Worm (Caenorhabditis elegans) whole organism, young adult: ENCODE results near the gene EEED8.3.

Source experiments
- B0336.3 ChIP-seq: fragments of 200-800 bp; sonication (Bioruptor generic); IDR thresholded peaks from 2 replicates; pipeline ENCODE4 v1.3.6; 2022; ENCODE audit warnings: missing genetic modification characterization, missing compliant biosample characterization
- C06A6.2 ChIP-seq: fragments of 200-800 bp; sonication (Bioruptor generic); conservative IDR thresholded peaks from 2 replicates; pipeline ENCODE4 v1.3.6; 2022; ENCODE audit warnings: missing genetic modification characterization, missing compliant biosample characterization
- F22D6.2 ChIP-seq: sonication (generic microtip); optimal IDR thresholded peaks from 2 replicates; lab custom pipeline; 2016; ENCODE audit warnings: mild to moderate bottlenecking, missing genetic modification characterization, missing compliant biosample characterization
- F23B12.7 ChIP-seq: sonication (generic microtip); optimal IDR thresholded peaks from 2 replicates; lab custom pipeline; 2017; ENCODE audit warnings: missing genetic modification characterization, mild to moderate bottlenecking, missing compliant biosample characterization, antibody characterized with exemption, moderate library complexity; ENCODE audit not compliant: insufficient read depth
- F33H1.4 ChIP-seq: fragments of 200-800 bp; sonication (Bioruptor generic); IDR thresholded peaks from 2 replicates; pipeline ENCODE4 v1.3.6; 2022; ENCODE audit warnings: missing genetic modification reagents, missing genetic modification characterization, missing compliant biosample characterization
- F57C9.4 ChIP-seq: sonication (generic microtip); optimal IDR thresholded peaks from 2 replicates; lab custom pipeline; 2017; ENCODE audit warnings: mild to moderate bottlenecking, missing genetic modification characterization, missing compliant biosample characterization
- K11D2.4 ChIP-seq: fragments of 200-800 bp; sonication (Bioruptor generic); IDR thresholded peaks from 2 replicates; pipeline ENCODE4 v1.3.6; 2022; ENCODE audit warnings: missing genetic modification reagents, missing genetic modification characterization, missing compliant biosample characterization
- Y53G8AR.9 ChIP-seq: fragments of 200-800 bp; sonication (Bioruptor generic); conservative IDR thresholded peaks from 2 replicates; pipeline ENCODE4 v1.3.6; 2022; ENCODE audit warnings: missing genetic modification reagents, missing genetic modification characterization, missing compliant biosample characterization
- Y95B8A.8 ChIP-seq: fragments of 200-800 bp; sonication (Bioruptor generic); IDR thresholded peaks from 2 replicates; pipeline ENCODE4 v1.3.6; 2022; ENCODE audit warnings: missing genetic modification reagents, missing genetic modification characterization, missing compliant biosample characterization
- ZK185.1 ChIP-seq: sonication (generic microtip); optimal IDR thresholded peaks from 2 replicates; lab custom pipeline; 2016; ENCODE audit warnings: mild to moderate bottlenecking, missing genetic modification characterization, missing compliant biosample characterization; ENCODE audit not compliant: poor library complexity, severe bottlenecking
- athp-1 ChIP-seq: sonication (generic microtip); optimal IDR thresholded peaks from 2 replicates; lab custom pipeline; 2017; ENCODE audit warnings: mild to moderate bottlenecking, missing genetic modification characterization, missing compliant biosample characterization
- attf-5 ChIP-seq: fragments of 200-800 bp; sonication (Bioruptor generic); optimal IDR thresholded peaks from 2 replicates; lab custom pipeline; 2018; ENCODE audit warnings: mild to moderate bottlenecking, missing genetic modification characterization, missing compliant biosample characterization
- bed-1 ChIP-seq: fragments of 200-800 bp; sonication (Bioruptor generic); IDR thresholded peaks from 2 replicates; pipeline ENCODE4 v1.3.6; 2022; ENCODE audit warnings: missing genetic modification reagents, missing genetic modification characterization, missing compliant biosample characterization
- chd-7 ChIP-seq: sonication (generic microtip); optimal IDR thresholded peaks from 2 replicates; lab custom pipeline; 2016; ENCODE audit warnings: mild to moderate bottlenecking, missing genetic modification characterization, moderate library complexity, missing compliant biosample characterization
- die-1 ChIP-seq: sonication (generic microtip); optimal IDR thresholded peaks from 2 replicates; lab custom pipeline; 2016; ENCODE audit warnings: missing genotype, mild to moderate bottlenecking, missing genetic modification characterization, missing compliant biosample characterization
- dox-1 ChIP-seq: fragments of 200-800 bp; sonication (Bioruptor generic); IDR thresholded peaks from 2 replicates; pipeline ENCODE4 v1.3.6; 2022; ENCODE audit warnings: missing genetic modification reagents, missing genetic modification characterization, missing compliant biosample characterization
- efl-1 ChIP-seq: fragments of 150-350 bp; optimal IDR thresholded peaks from 2 replicates; lab custom pipeline; 2014; ENCODE audit warnings: missing biosample characterization, missing genetic modification reagents, missing genetic modification characterization
- ekl-4 ChIP-seq: fragments of 200-800 bp; sonication (Bioruptor generic); IDR thresholded peaks from 2 replicates; pipeline ENCODE4 v1.3.6; 2022; ENCODE audit warnings: missing genetic modification reagents, missing genetic modification characterization, missing compliant biosample characterization
- hmg-1.2 ChIP-seq: fragments of 200-800 bp; sonication (Bioruptor generic); IDR thresholded peaks from 2 replicates; pipeline ENCODE4 v1.3.6; 2022; ENCODE audit warnings: missing genetic modification reagents, missing genetic modification characterization, missing compliant biosample characterization
- hrde-1 ChIP-seq: sonication (generic microtip); optimal IDR thresholded peaks from 2 replicates; lab custom pipeline; 2016; ENCODE audit warnings: missing genetic modification characterization, mild to moderate bottlenecking, missing compliant biosample characterization, moderate library complexity, missing genotype, missing genetic modification reagents, borderline replicate concordance
- hsf-1 ChIP-seq: fragments of 200-800 bp; sonication (Bioruptor generic); IDR thresholded peaks from 2 replicates; pipeline ENCODE4 v1.3.6; 2022; ENCODE audit warnings: missing genetic modification reagents, missing genetic modification characterization, missing compliant biosample characterization
- lag-1 ChIP-seq: fragments of 200-800 bp; sonication (Bioruptor generic); IDR thresholded peaks from 2 replicates; pipeline ENCODE4 v1.3.6; 2022; ENCODE audit warnings: missing genetic modification reagents, missing genetic modification characterization, missing compliant biosample characterization
- let-526 ChIP-seq: fragments of 200-800 bp; sonication (Bioruptor generic); IDR thresholded peaks from 2 replicates; pipeline ENCODE4 v1.3.6; 2022; ENCODE audit warnings: missing genetic modification reagents, missing genetic modification characterization, missing compliant biosample characterization
- let-607 ChIP-seq, 2 experiments: fragments of 200-800 bp in 1 of 2; sonication (Bioruptor generic) in 1 of 2; sonication (generic microtip) in 1 of 2; optimal IDR thresholded peaks; 2 replicates each; lab custom pipeline; 2016 to 2018; ENCODE audit warnings: mild to moderate bottlenecking in 2 of 2, missing compliant biosample characterization in 2 of 2, missing genetic modification characterization in 2 of 2, moderate library complexity in 2 of 2, missing genotype in 1 of 2
- lin-35 ChIP-seq, 3 experiments: fragments of 150-350 bp in 2 of 3; sonication (generic microtip) in 1 of 3; optimal IDR thresholded peaks; 2 replicates each; lab custom pipeline; 2014 to 2018; ENCODE audit warnings: missing biosample characterization in 3 of 3, missing genetic modification characterization in 3 of 3, missing genetic modification reagents in 3 of 3
- lin-40 ChIP-seq: sonication (generic microtip); optimal IDR thresholded peaks from 2 replicates; lab custom pipeline; 2016; ENCODE audit warnings: missing genetic modification characterization, mild to moderate bottlenecking, missing compliant biosample characterization, missing genotype, missing genetic modification reagents
- lin-54 ChIP-seq: fragments of 200-800 bp; sonication (Bioruptor generic); optimal IDR thresholded peaks from 2 replicates; lab custom pipeline; 2018; ENCODE audit warnings: mild to moderate bottlenecking, missing genetic modification characterization, missing compliant biosample characterization
- madf-3 ChIP-seq: fragments of 200-800 bp; sonication (Bioruptor generic); IDR thresholded peaks from 2 replicates; pipeline ENCODE4 v1.3.6; 2022; ENCODE audit warnings: missing genetic modification reagents, missing genetic modification characterization, missing compliant biosample characterization
- madf-6 ChIP-seq: fragments of 200-800 bp; sonication (Bioruptor generic); IDR thresholded peaks from 2 replicates; pipeline ENCODE4 v1.3.6; 2022; ENCODE audit warnings: missing genetic modification reagents, missing genetic modification characterization, missing compliant biosample characterization
- madf-8 ChIP-seq: fragments of 200-800 bp; sonication (Bioruptor generic); conservative IDR thresholded peaks from 2 replicates; pipeline ENCODE4 v1.3.6; 2022; ENCODE audit warnings: missing genetic modification reagents, missing genetic modification characterization, missing compliant biosample characterization
- mes-4 ChIP-seq: sonication (generic microtip); optimal IDR thresholded peaks from 2 replicates; lab custom pipeline; 2016; ENCODE audit warnings: missing genotype, missing genetic modification characterization, missing compliant biosample characterization
- nfya-1 ChIP-seq: sonication (generic microtip); optimal IDR thresholded peaks from 2 replicates; lab custom pipeline; 2017; ENCODE audit warnings: antibody characterized with exemption, missing compliant biosample characterization, missing genetic modification characterization, borderline replicate concordance; ENCODE audit not compliant: insufficient read depth
- nfya-2 ChIP-seq: fragments of 200-800 bp; sonication (Bioruptor generic); IDR thresholded peaks from 2 replicates; pipeline ENCODE4 v1.3.6; 2022; ENCODE audit warnings: missing genetic modification reagents, missing genetic modification characterization, missing compliant biosample characterization
- nfyb-1 ChIP-seq: fragments of 200-800 bp; sonication (Bioruptor generic); IDR thresholded peaks from 2 replicates; pipeline ENCODE4 v1.3.6; 2022; ENCODE audit warnings: missing genetic modification reagents, missing genetic modification characterization, missing compliant biosample characterization
- nhr-27 ChIP-seq: fragments of 200-800 bp; sonication (Bioruptor generic); optimal IDR thresholded peaks from 2 replicates; lab custom pipeline; 2018; ENCODE audit warnings: mild to moderate bottlenecking, missing genetic modification characterization, moderate library complexity, missing compliant biosample characterization
- nhr-80 ChIP-seq: sonication (generic microtip); optimal IDR thresholded peaks from 2 replicates; lab custom pipeline; 2016; ENCODE audit warnings: missing genetic modification characterization, missing compliant biosample characterization
- pbrm-1 ChIP-seq: fragments of 200-800 bp; sonication (Bioruptor generic); IDR thresholded peaks from 2 replicates; pipeline ENCODE4 v1.3.6; 2022; ENCODE audit warnings: missing genetic modification reagents, missing genetic modification characterization, missing compliant biosample characterization
- rcor-1 ChIP-seq: fragments of 200-800 bp; sonication (Bioruptor generic); IDR thresholded peaks from 2 replicates; pipeline ENCODE4 v1.3.6; 2022; ENCODE audit warnings: missing genetic modification reagents, missing genetic modification characterization, missing compliant biosample characterization
- repo-1 ChIP-seq: sonication (generic microtip); optimal IDR thresholded peaks from 2 replicates; lab custom pipeline; 2017; ENCODE audit warnings: mild to moderate bottlenecking, missing genetic modification characterization, missing compliant biosample characterization
- snpc-1.3 ChIP-seq: sonication (generic microtip); optimal IDR thresholded peaks from 2 replicates; lab custom pipeline; 2017; ENCODE audit warnings: missing genetic modification characterization, mild to moderate bottlenecking, missing compliant biosample characterization, antibody characterized with exemption, moderate library complexity, missing genotype, missing genetic modification reagents; ENCODE audit not compliant: insufficient read depth
- snpc-4 ChIP-seq, 5 experiments: fragments of 150-350 bp in 1 of 5; sonication (generic microtip) in 4 of 5; optimal IDR thresholded peaks; 2 replicates each; lab custom pipeline; 2014 to 2018; ENCODE audit warnings: missing genetic modification characterization in 5 of 5, missing biosample characterization in 3 of 5, antibody characterized with exemption in 2 of 5, mild to moderate bottlenecking in 2 of 5, missing compliant biosample characterization in 2 of 5, missing genotype in 2 of 5, moderate library complexity in 2 of 5, missing genetic modification reagents in 1 of 5
- somi-1 ChIP-seq: fragments of 200-800 bp; sonication (Bioruptor generic); optimal IDR thresholded peaks from 2 replicates; lab custom pipeline; 2018; ENCODE audit warnings: mild to moderate bottlenecking, missing genetic modification characterization, missing compliant biosample characterization
- tbx-9 ChIP-seq: sonication (generic microtip); optimal IDR thresholded peaks from 2 replicates; lab custom pipeline; 2016; ENCODE audit warnings: borderline replicate concordance, missing genetic modification characterization, inconsistent platforms, missing compliant biosample characterization
- tlf-1 ChIP-seq: fragments of 200-800 bp; sonication (Bioruptor generic); optimal IDR thresholded peaks from 2 replicates; lab custom pipeline; 2018; ENCODE audit warnings: mild to moderate bottlenecking, missing genetic modification characterization, missing compliant biosample characterization
- ztf-6 ChIP-seq: fragments of 200-800 bp; sonication (Bioruptor generic); IDR thresholded peaks from 2 replicates; pipeline ENCODE4 v1.3.6; 2022; ENCODE audit warnings: missing genetic modification reagents, missing genetic modification characterization, missing compliant biosample characterization

The EEED8.3 gene

ce11 chrII:5373275-5374047 lies 40.6 kb upstream of the EEED8.3 start, which contains the start of the genes agt-2 and F09E5.3 (continued):
- TF ChIP-seq snpc-1.3 (tag; lab: Kevin White, UChicago): peak; percentile 14
- TF ChIP-seq F23B12.7 (tag; lab: Kevin White, UChicago): peak; percentile 13
- no peak for TF ChIP-seq nfya-2
- TF ChIP-seq F22D6.2: peak; percentile 5
- TF ChIP-seq Y95B8A.8 (GFP tag; lab: Robert Waterston, UW): no peak
- TF ChIP-seq nfya-1 (tag; lab: Kevin White, UChicago): no peak
- TF ChIP-seq rcor-1 (GFP tag; lab: Robert Waterston, UW): peak; percentile 91
- TF ChIP-seq madf-6 (GFP tag; lab: Robert Waterston, UW): peak; percentile 82
- peak in 2 of 3 experiments; percentile 72 to 91 for TF ChIP-seq lin-35 (GFP tag; optimal IDR thresholded peaks at IDR 0.05; lab: Kevin White, UChicago)
- TF ChIP-seq efl-1 (GFP tag; lab: Kevin White, UChicago): peak; percentile 40
- TF ChIP-seq nhr-80 (tag; lab: Kevin White, UChicago): peak; percentile 59
- peak; percentile 86 for TF ChIP-seq Y53G8AR.9 (GFP tag; lab: Robert Waterston, UW)
- peak; percentile 84 for TF ChIP-seq ZK185.1 (tag; lab: Kevin White, UChicago)
- TF ChIP-seq let-607 (tag; optimal IDR thresholded peaks at IDR 0.05; lab: Kevin White, UChicago): peak; percentile 30 to 51
- peak; percentile 53 for TF ChIP-seq F33H1.4
- no peak for TF ChIP-seq mes-4 (tag; lab: Kevin White, UChicago)
- no peak; the same call in 1 of the 2 replicates for TF ChIP-seq madf-8
- TF ChIP-seq die-1 (tag; lab: Kevin White, UChicago): no peak
- peak; percentile 91 for TF ChIP-seq ekl-4 (GFP tag; lab: Robert Waterston, UW)
- TF ChIP-seq C06A6.2 (GFP tag; lab: Robert Waterston, UW): peak; percentile 75; the same call in 1 of the 2 replicates
- TF ChIP-seq lin-40: peak; percentile 92
- no peak for TF ChIP-seq let-526
- peak; percentile 78 for TF ChIP-seq hmg-1.2 (GFP tag; lab: Robert Waterston, UW)
- no peak for TF ChIP-seq lag-1 (GFP tag; lab: Robert Waterston, UW)
- TF ChIP-seq attf-5 (GFP tag; lab: Kevin White, UChicago): peak; percentile 92
- no peak for TF ChIP-seq snpc-4 (GFP tag; optimal IDR thresholded peaks at IDR 0.05; lab: Kevin White, UChicago)
- TF ChIP-seq snpc-4 (tag; optimal IDR thresholded peaks at IDR 0.05; lab: Kevin White, UChicago): peak; percentile 5 to 72 (median 52)
- TF ChIP-seq athp-1: peak; percentile 37
- TF ChIP-seq madf-3 (GFP tag; lab: Robert Waterston, UW): peak; percentile 86
- no peak for TF ChIP-seq F57C9.4
- TF ChIP-seq bed-1 (GFP tag; lab: Robert Waterston, UW): no peak
- TF ChIP-seq pbrm-1 (GFP tag; lab: Robert Waterston, UW): peak; percentile 86
- peak; percentile 40 for TF ChIP-seq tlf-1 (GFP tag; lab: Kevin White, UChicago)
- peak; percentile 83 for TF ChIP-seq K11D2.4 (GFP tag; lab: Robert Waterston, UW)
- no peak for TF ChIP-seq ztf-6 (GFP tag; lab: Robert Waterston, UW)
- no peak for TF ChIP-seq nhr-27 (tag; lab: Kevin White, UChicago)
- TF ChIP-seq dox-1 (GFP tag; lab: Robert Waterston, UW): peak; percentile 84
- TF ChIP-seq B0336.3 (GFP tag; lab: Robert Waterston, UW): peak; percentile 52; the same call in 1 of the 2 replicates
- TF ChIP-seq repo-1 (tag; lab: Kevin White, UChicago): peak; percentile 56
- peak; percentile 15 for TF ChIP-seq chd-7
- no peak for TF ChIP-seq hrde-1
- TF ChIP-seq somi-1 (GFP tag; lab: Kevin White, UChicago): peak; percentile 19
- peak; percentile 87 for TF ChIP-seq lin-54
- peak; percentile 77 for TF ChIP-seq nfyb-1
- TF ChIP-seq tbx-9 (tag; lab: Kevin White, UChicago): no peak
- no peak for TF ChIP-seq hsf-1 (GFP tag; lab: Robert Waterston, UW)
